Fruit fly (Drosophila melanogaster) whole organism, embryonic: Measurements from ENCODE around the gene p-cup.

Source experiments
- B-H1 ChIP-seq: fragments of 200-800 bp; sonication (Bioruptor generic); IDR thresholded peaks from 3 replicates; pipeline ENCODE4 v1.3.6; 2022; ENCODE audit warnings: missing biosample characterization, missing genetic modification characterization
- CG32767 ChIP-seq: fragments of 200-800 bp; sonication (Bioruptor generic); IDR thresholded peaks from 2 replicates; pipeline ENCODE4 v1.3.6; 2022; ENCODE audit warnings: missing biosample characterization, missing genetic modification characterization
- D ChIP-seq, 2 experiments: fragments of 200-800 bp in 1 of 2; fragments of >200 bp in 1 of 2; sonication (Bioruptor generic) in 1 of 2; optimal IDR thresholded peaks; 2 replicates in 1 of 2; 3 replicates in 1 of 2; lab custom pipeline; 2017; ENCODE audit warnings: mild to moderate bottlenecking in 1 of 2, missing biosample characterization in 1 of 2, missing genetic modification characterization in 1 of 2, missing genetic modification reagents in 1 of 2
- Jarid2 ChIP-seq: fragments of 200-800 bp; sonication (Bioruptor generic); optimal IDR thresholded peaks from 3 replicates; lab custom pipeline; 2017; ENCODE audit warnings: mild to moderate bottlenecking, missing biosample characterization, missing genetic modification reagents, missing genetic modification characterization
- Opbp ChIP-seq: fragments of 200-800 bp; sonication (Bioruptor generic); IDR thresholded peaks from 3 replicates; pipeline ENCODE4 v1.3.6; 2022; ENCODE audit warnings: missing biosample characterization, missing genetic modification characterization; ENCODE audit not compliant: partially characterized antibody
- Rx ChIP-seq: fragments of 200-800 bp; sonication (Bioruptor generic); IDR thresholded peaks from 2 replicates; pipeline ENCODE4 v1.3.6; 2022; ENCODE audit warnings: missing biosample characterization, missing genetic modification characterization
- Scr ChIP-seq: fragments of 200-800 bp; sonication (Bioruptor generic); IDR thresholded peaks from 2 replicates; pipeline ENCODE4 v1.3.6; 2022; ENCODE audit warnings: missing biosample characterization, missing genetic modification characterization; ENCODE audit not compliant: partially characterized antibody
- crc ChIP-seq: fragments of 200-800 bp; sonication (Bioruptor generic); optimal IDR thresholded peaks from 2 replicates; lab custom pipeline; 2016; ENCODE audit warnings: missing biosample characterization, missing genetic modification characterization
- her ChIP-seq: fragments of 200-800 bp; sonication (Bioruptor generic); optimal IDR thresholded peaks from 2 replicates; lab custom pipeline; 2016; ENCODE audit warnings: missing biosample characterization, missing genetic modification characterization
- lola ChIP-seq, 3 experiments: fragments of >200 bp in 2 of 3; fragments of 200-800 bp in 1 of 3; sonication (Bioruptor generic) in 1 of 3; optimal IDR thresholded peaks; 2 replicates each; lab custom pipeline; 2017 to 2019; ENCODE audit warnings: missing biosample characterization in 3 of 3, missing genetic modification characterization in 3 of 3, mild to moderate bottlenecking in 1 of 3, moderate library complexity in 1 of 3
- pzg ChIP-seq: fragments of 200-800 bp; sonication (Bioruptor generic); optimal IDR thresholded peaks from 3 replicates; lab custom pipeline; 2018; ENCODE audit warnings: missing biosample characterization, mild to moderate bottlenecking, missing genetic modification characterization, moderate library complexity
- trem ChIP-seq: fragments of 200-800 bp; optimal IDR thresholded peaks from 3 replicates; lab custom pipeline; 2019; ENCODE audit warnings: missing biosample characterization, mild to moderate bottlenecking, missing genetic modification characterization, moderate library complexity

DNA sequence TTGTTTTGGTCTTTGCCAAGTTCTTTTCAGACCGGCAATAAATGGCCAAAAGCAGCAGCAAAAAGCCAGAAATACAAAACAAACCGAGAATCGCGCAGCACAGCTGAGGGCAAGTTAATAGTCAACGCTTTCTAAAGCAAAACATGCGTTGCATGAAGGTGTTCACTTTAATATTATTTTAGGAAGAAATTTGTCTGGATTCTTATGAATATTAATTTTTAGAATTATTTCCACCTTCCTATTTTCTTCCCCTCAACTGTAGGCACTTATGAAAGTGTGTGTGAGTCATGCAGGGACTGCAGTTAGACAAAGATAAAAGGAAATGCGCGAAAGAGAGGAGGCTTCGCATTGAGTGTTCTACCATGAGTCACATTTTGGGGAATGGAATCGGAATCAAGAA, 42.6 kb upstream of the p-cup start:
- TF ChIP-seq crc (GFP tag; lab: Kevin White, UChicago) (no peak), trem (tag; lab: Kevin White, UChicago) (peak; percentile 15), B-H1 (GFP tag; lab: Robert Waterston, UW) (peak; percentile 44; the same call in 2 of the 3 replicates), her (GFP tag; lab: Kevin White, UChicago) (no peak), Jarid2 (GFP tag; lab: Kevin White, UChicago) (no peak), Opbp (GFP tag; lab: Robert Waterston, UW) (no peak), CG32767 (0 out of 2 replicates have a peak, but pooled peaks have one; percentile 28), pzg (GFP tag; lab: Kevin White, UChicago) (no peak), Rx (GFP tag; lab: Robert Waterston, UW) (peak; percentile 58; the same call in 1 of the 2 replicates), Scr (no peak), D (optimal IDR thresholded peaks at IDR 0.05; lab: Kevin White, UChicago) (no peak), D (GFP tag; optimal IDR thresholded peaks at IDR 0.05; lab: Kevin White, UChicago) (peak; percentile 25), lola (GFP tag; optimal IDR thresholded peaks at IDR 0.05; lab: Kevin White, UChicago) (peak in 1 of 3 experiments; percentile 41)
